Fruit fly (Drosophila melanogaster): ENCODE data around the gene Taf10.
A peak's percentile ranks its signal among the peaks of the same experiment; 100 is the strongest.

Gene Taf10

dm6 chr2L:2765659-2766373 lies 1.9 kb upstream of the Taf10 start, which contains the start of the genes Snx21 and aph-1:
Snx21 (minus strand) TSS chr2L:2765665.
aph-1 (plus strand) TSS chr2L:2766233.
- peak; percentile 90 for TF ChIP-seq Ets96B (tag; optimal IDR thresholded peaks at IDR 0.05)
- peak; percentile 81 for TF ChIP-seq CG6792 (GFP tag; optimal IDR thresholded peaks at IDR 0.05)
- peak; percentile 89 for TF ChIP-seq CG11762 (GFP tag; optimal IDR thresholded peaks at IDR 0.05; ENCODE audit: insufficient read depth)
- peak; percentile 89 for TF ChIP-seq CG10631 (GFP tag; optimal IDR thresholded peaks at IDR 0.05)
- peak; percentile 92 for TF ChIP-seq Hr39 (GFP tag; optimal IDR thresholded peaks at IDR 0.05)
- peak; percentile 70 for TF ChIP-seq fd85E (GFP tag; optimal IDR thresholded peaks at IDR 0.05)
- peak; percentile 82 for TF ChIP-seq CG7368 (GFP tag; optimal IDR thresholded peaks at IDR 0.05)
- TF ChIP-seq Hr4 (GFP tag; optimal IDR thresholded peaks at IDR 0.05) = peak; percentile 91
- TF ChIP-seq eg (GFP tag; IDR thresholded peaks at IDR 0.05) = peak; percentile 87
- peak; percentile 89 for TF ChIP-seq Sox14 (GFP tag; optimal IDR thresholded peaks at IDR 0.05)
- peak; percentile 87 for TF ChIP-seq Smox (GFP tag; optimal IDR thresholded peaks at IDR 0.05)
- TF ChIP-seq Blimp-1 (GFP tag; optimal IDR thresholded peaks at IDR 0.05) = peak; percentile 73
- peak; percentile 87 for TF ChIP-seq net (GFP tag; optimal IDR thresholded peaks at IDR 0.05)
- peak; percentile 89 for TF ChIP-seq CG6854 (GFP tag; optimal IDR thresholded peaks at IDR 0.05)
- TF ChIP-seq CG6808 (GFP tag; optimal IDR thresholded peaks at IDR 0.05) = peak; percentile 88
- TF ChIP-seq OdsH (GFP tag; optimal IDR thresholded peaks at IDR 0.05) = peak; percentile 92
- TF ChIP-seq Ets21C (GFP tag; optimal IDR thresholded peaks at IDR 0.05) = peak; percentile 88
- TF ChIP-seq pdm3 (GFP tag; optimal IDR thresholded peaks at IDR 0.05) = peak; percentile 92
- TF ChIP-seq CG15336 (GFP tag; IDR thresholded peaks at IDR 0.05) = peak; percentile 90
- peak; percentile 87 for TF ChIP-seq CG11902 (GFP tag; optimal IDR thresholded peaks at IDR 0.05)
- peak; percentile 93 for TF ChIP-seq esn (GFP tag; optimal IDR thresholded peaks at IDR 0.05)
- peak; percentile 94 for TF ChIP-seq Eip78C (GFP tag)
- peak; percentile 88 to 89 for TF ChIP-seq ss (GFP tag; optimal IDR thresholded peaks at IDR 0.05)
- peak; percentile 90 for TF ChIP-seq achi (GFP tag; optimal IDR thresholded peaks at IDR 0.05)
- TF ChIP-seq CG8632 (GFP tag; optimal IDR thresholded peaks at IDR 0.05) = peak; percentile 90
- TF ChIP-seq CG3919 (GFP tag; optimal IDR thresholded peaks at IDR 0.05) = peak; percentile 86
- TF ChIP-seq lz (GFP tag; optimal IDR thresholded peaks at IDR 0.05) = peak; percentile 93
- peak; percentile 87 for TF ChIP-seq Eip93F (GFP tag; optimal IDR thresholded peaks at IDR 0.05)
- peak; percentile 88 for TF ChIP-seq CG10669 (GFP tag; optimal IDR thresholded peaks at IDR 0.05)
- peak; percentile 89 for TF ChIP-seq cyc (GFP tag; optimal IDR thresholded peaks at IDR 0.05)
- TF ChIP-seq CG11294 (GFP tag; IDR thresholded peaks at IDR 0.05) = peak; percentile 81
- peak; percentile 88 for TF ChIP-seq Met (GFP tag; optimal IDR thresholded peaks at IDR 0.05)
- peak; percentile 89 for TF ChIP-seq CG6163 (GFP tag; IDR thresholded peaks at IDR 0.05)
- TF ChIP-seq Gug (GFP tag; IDR thresholded peaks at IDR 0.05) = peak; percentile 82
- TF ChIP-seq Eip75B (GFP tag; optimal IDR thresholded peaks at IDR 0.05) = peak; percentile 88
- peak; percentile 89 for TF ChIP-seq CG3032 (tag; optimal IDR thresholded peaks at IDR 0.05)
- peak; percentile 84 for TF ChIP-seq CG4318 (GFP tag; optimal IDR thresholded peaks at IDR 0.05)
- TF ChIP-seq CG1621 (tag; optimal IDR thresholded peaks at IDR 0.05) = peak; percentile 61
- TF ChIP-seq CG6276 (GFP tag; optimal IDR thresholded peaks at IDR 0.05) = peak; percentile 85
- no peak for TF ChIP-seq Hr38 (GFP tag; optimal IDR thresholded peaks at IDR 0.05)
- peak; percentile 93 for TF ChIP-seq acj6 (GFP tag; optimal IDR thresholded peaks at IDR 0.05)
- peak; percentile 83 for TF ChIP-seq dsx (GFP tag; optimal IDR thresholded peaks at IDR 0.05; ENCODE audit: poor library complexity, severe bottlenecking)
- TF ChIP-seq spab (GFP tag; optimal IDR thresholded peaks at IDR 0.05) = peak; percentile 81
- TF ChIP-seq Sox15 (GFP tag; optimal IDR thresholded peaks at IDR 0.05) = peak; percentile 88
- peak; percentile 92 for TF ChIP-seq svp (GFP tag)
- peak; percentile 79 for TF ChIP-seq fd59A (GFP tag; optimal IDR thresholded peaks at IDR 0.05)
- TF ChIP-seq dac (GFP tag; optimal IDR thresholded peaks at IDR 0.05) = peak; percentile 75
- TF ChIP-seq salr (GFP tag; optimal IDR thresholded peaks at IDR 0.05) = peak; percentile 59 to 86
- peak; percentile 85 for TF ChIP-seq fkh (GFP tag; optimal IDR thresholded peaks at IDR 0.05)
- TF ChIP-seq Sox102F (GFP tag; optimal IDR thresholded peaks at IDR 0.05) = peak; percentile 91
